Worm (Caenorhabditis elegans): Measurements from ENCODE around the gene irld-51.

irld-51 gene

DNA sequence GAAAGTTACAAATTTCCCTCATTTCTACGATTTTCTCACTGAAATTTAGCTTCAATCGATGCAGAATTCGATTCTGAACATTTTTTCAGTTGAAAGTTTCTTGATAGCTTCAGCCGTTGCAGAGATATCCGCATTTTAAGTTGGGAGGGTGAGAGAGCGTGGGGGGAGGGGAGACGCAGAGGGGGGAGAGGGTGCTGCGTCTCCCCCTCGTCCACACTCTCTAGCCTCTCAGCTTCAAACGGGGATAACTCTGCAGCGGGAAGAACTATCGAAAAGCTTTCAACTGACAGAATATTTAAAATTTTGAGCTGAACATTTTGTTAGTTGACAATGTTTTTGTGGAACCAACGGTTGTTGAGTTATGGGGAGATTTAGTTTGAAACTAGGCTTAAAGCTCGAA is 30.7 kb downstream of the irld-51 start:
- TF ChIP-seq dmd-8 (GFP tag; IDR thresholded peaks at IDR 0.05) (no peak), set-16 (GFP tag; IDR thresholded peaks at IDR 0.05) (peak; percentile 66)

DNA sequence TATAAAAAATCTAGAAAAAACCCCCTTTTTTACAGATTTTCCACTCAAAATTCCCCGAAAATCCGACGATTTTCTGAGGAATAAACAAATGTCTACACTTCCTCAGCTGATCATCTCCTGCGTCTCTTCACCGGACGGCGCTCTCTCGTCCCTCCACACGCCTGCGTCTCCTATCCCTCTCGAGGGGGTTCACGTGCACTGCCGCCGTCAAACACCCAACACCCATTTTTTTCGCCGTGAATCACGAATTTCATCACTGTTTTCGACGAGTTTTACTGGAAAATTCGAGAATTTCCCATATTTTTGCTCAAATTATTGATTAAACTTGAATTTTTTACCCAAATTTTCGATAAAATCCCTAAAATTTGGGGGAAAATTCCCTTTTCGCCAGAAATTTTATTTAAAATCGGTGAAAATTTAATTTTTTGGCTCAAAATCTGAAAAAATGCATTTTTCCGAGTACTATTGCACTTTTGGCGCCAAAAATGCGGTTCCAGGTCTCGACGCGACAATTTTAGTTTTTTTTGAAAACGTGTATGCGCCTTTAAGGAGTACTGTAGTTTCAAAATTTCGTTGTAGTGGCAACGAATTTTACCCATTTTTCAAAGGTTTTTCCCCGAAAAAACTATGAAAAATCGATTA is 31.6 kb downstream of the irld-51 start:
- TF ChIP-seq daf-16 (GFP tag; optimal IDR thresholded peaks at IDR 0.05) (peak; percentile 4 to 40), daf-16 (tag; optimal IDR thresholded peaks at IDR 0.05) (peak; percentile 58), spr-3 (GFP tag; optimal IDR thresholded peaks at IDR 0.05) (no peak), nhr-76 (tag; optimal IDR thresholded peaks at IDR 0.05) (no peak), madf-9 (GFP tag; conservative IDR thresholded peaks at IDR 0.05) (no peak), madf-5 (GFP tag; IDR thresholded peaks at IDR 0.05) (no peak), ces-1 (GFP tag; optimal IDR thresholded peaks at IDR 0.05) (no peak), tag-97 (GFP tag; IDR thresholded peaks at IDR 0.05) (0 out of 2 replicates have a peak, but pooled peaks have one; percentile 15), ztf-11 (tag; optimal IDR thresholded peaks at IDR 0.05) (no peak), aha-1 (tag) (peak; percentile 26), nhr-25 (tag; optimal IDR thresholded peaks at IDR 0.05; ENCODE audit: borderline replicate concordance, insufficient read depth) (no peak), Y5F2A.4 (GFP tag; optimal IDR thresholded peaks at IDR 0.05) (peak; percentile 37), Y75B8A.6 (GFP tag; IDR thresholded peaks at IDR 0.05) (no peak), daf-19 (GFP tag; conservative IDR thresholded peaks at IDR 0.05) (no peak), lin-15B (tag; optimal IDR thresholded peaks at IDR 0.05) (no peak), F37D6.2 (tag; optimal IDR thresholded peaks at IDR 0.05) (no peak), lin-38 (GFP tag; IDR thresholded peaks at IDR 0.05) (peak; percentile 70), skn-1 (tag; optimal IDR thresholded peaks at IDR 0.05) (no peak), ceh-82 (tag; optimal IDR thresholded peaks at IDR 0.05) (no peak), arid-1 (GFP tag; conservative IDR thresholded peaks at IDR 0.05) (peak; percentile 67; the same call in 1 of the 2 replicates), T20F7.1 (GFP tag; optimal IDR thresholded peaks at IDR 0.05) (no peak), zip-11 (GFP tag; IDR thresholded peaks at IDR 0.05) (no peak), Y48G9A.11 (GFP tag; IDR thresholded peaks at IDR 0.05) (no peak), egl-27 (tag; optimal IDR thresholded peaks at IDR 0.05) (no peak), pha-4 (GFP tag; IDR thresholded peaks at IDR 0.05) (peak; percentile 64; the same call in 1 of the 2 replicates), pha-4 (tag; optimal IDR thresholded peaks at IDR 0.05) (no peak), mdt-29 (GFP tag; IDR thresholded peaks at IDR 0.05) (peak; percentile 83), zfp-2 (tag; optimal IDR thresholded peaks at IDR 0.05) (no peak), attf-4 (tag; optimal IDR thresholded peaks at IDR 0.05) (no peak), lin-1 (GFP tag; IDR thresholded peaks at IDR 0.05) (peak; percentile 50; the same call in 1 of the 2 replicates), gei-8 (GFP tag; optimal IDR thresholded peaks at IDR 0.05) (no peak), hif-1 (tag; optimal IDR thresholded peaks at IDR 0.05) (peak in 1 of 2 experiments; percentile 7), lir-3 (tag; optimal IDR thresholded peaks at IDR 0.05) (no peak), ama-1 (optimal IDR thresholded peaks at IDR 0.05) (peak; percentile 45), mdl-1 (tag; optimal IDR thresholded peaks at IDR 0.05) (peak; percentile 76 to 91), nhr-77 (tag; optimal IDR thresholded peaks at IDR 0.05) (no peak), pqm-1 (tag; optimal IDR thresholded peaks at IDR 0.05) (no peak), ctbp-1 (GFP tag; IDR thresholded peaks at IDR 0.05) (no peak), nhr-111 (GFP tag; optimal IDR thresholded peaks at IDR 0.05) (no peak), sdz-12 (GFP tag; optimal IDR thresholded peaks at IDR 0.05) (no peak), nhr-48 (tag; optimal IDR thresholded peaks at IDR 0.05) (peak; percentile 60), cey-2 (tag; optimal IDR thresholded peaks at IDR 0.05; ENCODE audit: borderline replicate concordance, insufficient read depth) (no peak), fkh-10 (GFP tag; optimal IDR thresholded peaks at IDR 0.05) (peak; percentile 28), ceh-20 (GFP tag; IDR thresholded peaks at IDR 0.05) (no peak), daf-8 (GFP tag; IDR thresholded peaks at IDR 0.05) (no peak), ZK546.5 (tag; optimal IDR thresholded peaks at IDR 0.05) (no peak), ceh-32 (tag; optimal IDR thresholded peaks at IDR 0.05; ENCODE audit: poor library complexity) (no peak)
